Fruit fly (Drosophila melanogaster) S2 (cell line): ENCODE measurements around the gene Piezo.

Experiments
- CG8478 ChIP-seq: fragments of >200 bp; optimal IDR thresholded peaks from 2 replicates; lab custom pipeline; 2018
- CTCF ChIP-seq, 2 experiments: fragments of >200 bp; optimal IDR thresholded peaks; 2 replicates each; lab custom pipeline; 2018

DNA sequence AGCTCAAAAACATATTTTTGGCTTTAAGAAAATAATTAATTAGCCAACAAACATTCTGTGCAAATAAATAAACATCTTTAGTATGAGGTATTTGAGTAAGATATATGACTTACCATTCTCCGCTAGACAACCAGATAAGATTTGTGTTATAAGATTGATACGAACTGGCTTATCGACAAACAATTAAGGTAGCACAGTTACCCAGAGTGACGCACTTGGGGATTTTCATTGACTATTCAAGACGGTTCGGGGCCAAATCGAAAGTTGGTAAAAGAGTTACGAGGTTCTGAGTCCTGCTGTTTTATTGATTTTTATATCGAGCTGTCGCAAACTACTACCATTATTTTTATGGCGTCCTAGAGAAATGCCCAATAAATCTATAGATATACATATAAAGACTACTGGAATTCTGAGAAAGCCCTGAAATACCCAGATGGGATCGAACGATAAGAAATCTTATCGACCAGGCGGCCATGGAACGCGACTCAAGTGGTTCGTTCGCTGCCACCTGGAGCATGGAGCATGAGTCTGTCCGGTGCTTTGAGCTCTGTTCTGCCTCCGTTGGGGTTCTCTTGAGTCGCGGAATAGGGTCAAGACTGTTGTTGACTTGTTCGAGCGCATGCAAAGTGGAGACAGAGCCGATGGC, 32.8 kb upstream of the Piezo start:
- no peak for TF ChIP-seq CG8478 (lab: Kevin White, UChicago)
- no peak for TF ChIP-seq CTCF (optimal IDR thresholded peaks at IDR 0.05; lab: Kevin White, UChicago)
